Worm (Caenorhabditis elegans) whole organism, L4/young adult: Measurements from ENCODE around the gene D2045.7.

Source experiments
- W03F9.2 ChIP-seq: fragments of 150-350 bp; optimal IDR thresholded peaks from 2 replicates; lab custom pipeline; 2014; ENCODE audit warnings: missing biosample characterization, missing genetic modification characterization
- dao-5 ChIP-seq: sonication (generic microtip); optimal IDR thresholded peaks from 2 replicates; lab custom pipeline; 2016; ENCODE audit warnings: missing genotype, missing genetic modification characterization, moderate library complexity, missing compliant biosample characterization
- him-1 ChIP-seq: sonication (generic microtip); optimal IDR thresholded peaks from 2 replicates; lab custom pipeline; 2016; ENCODE audit warnings: missing genotype, missing genetic modification reagents, missing genetic modification characterization, missing compliant biosample characterization

Gene D2045.7

ce11 chrIII:10519615-10520014, 40.3 kb downstream of the D2045.7 start:
- TF ChIP-seq W03F9.2 (tag; lab: Kevin White, UChicago): no peak
- no peak for TF ChIP-seq him-1 (tag; lab: Kevin White, UChicago)
- TF ChIP-seq dao-5 (tag; lab: Kevin White, UChicago): no peak

DNA sequence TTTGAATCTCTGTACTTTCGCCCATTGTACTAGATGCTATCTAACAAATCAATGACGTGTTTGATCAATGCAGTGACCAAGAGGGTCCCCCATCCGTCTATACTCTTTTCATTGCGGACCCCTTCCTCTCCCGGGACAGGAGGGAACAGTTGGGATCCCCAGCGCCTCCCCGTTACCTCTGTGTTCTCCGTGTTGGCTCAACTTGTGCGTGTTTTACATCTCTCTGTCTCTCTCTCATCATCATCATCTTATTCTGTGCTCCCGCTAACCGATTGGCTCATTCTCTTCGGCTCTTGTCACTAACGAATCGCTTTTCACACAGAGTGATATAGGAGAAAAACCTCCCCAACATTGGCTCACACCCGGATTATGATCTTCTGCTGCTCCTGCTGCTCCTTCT, 41.2 kb downstream of the D2045.7 start, which contains the start of gene unc-49:
Gene unc-49, plus strand, starts transcription at position 240 of the 400 bp plus-strand sequence.
- no peak for TF ChIP-seq him-1 (tag; lab: Kevin White, UChicago)
- TF ChIP-seq dao-5 (tag; lab: Kevin White, UChicago): no peak
- no peak for TF ChIP-seq W03F9.2 (tag; lab: Kevin White, UChicago)

DNA sequence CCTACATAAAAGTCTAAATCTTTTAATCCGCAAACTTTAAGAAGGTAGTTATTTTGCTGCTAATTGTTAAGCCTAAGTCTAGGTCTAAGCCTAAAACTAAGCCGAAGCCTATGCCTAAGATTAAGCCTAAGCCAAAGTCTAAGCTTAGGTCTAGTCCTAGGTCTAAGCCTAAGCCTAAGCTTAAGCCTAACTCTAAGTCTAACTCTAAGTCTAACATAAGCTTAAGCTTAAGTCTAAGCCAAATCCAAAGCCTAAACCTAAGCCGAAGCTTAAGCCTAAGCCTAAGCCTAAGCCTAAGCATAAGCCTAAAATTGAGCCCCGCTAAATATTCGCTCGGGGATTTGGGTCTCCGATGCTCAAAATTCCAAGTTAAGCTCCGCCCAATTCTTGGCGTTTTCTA, 41.9 kb downstream of the D2045.7 start:
- TF ChIP-seq dao-5 (tag; lab: Kevin White, UChicago) (no peak), W03F9.2 (tag; lab: Kevin White, UChicago) (no peak), him-1 (tag; lab: Kevin White, UChicago) (no peak)

DNA sequence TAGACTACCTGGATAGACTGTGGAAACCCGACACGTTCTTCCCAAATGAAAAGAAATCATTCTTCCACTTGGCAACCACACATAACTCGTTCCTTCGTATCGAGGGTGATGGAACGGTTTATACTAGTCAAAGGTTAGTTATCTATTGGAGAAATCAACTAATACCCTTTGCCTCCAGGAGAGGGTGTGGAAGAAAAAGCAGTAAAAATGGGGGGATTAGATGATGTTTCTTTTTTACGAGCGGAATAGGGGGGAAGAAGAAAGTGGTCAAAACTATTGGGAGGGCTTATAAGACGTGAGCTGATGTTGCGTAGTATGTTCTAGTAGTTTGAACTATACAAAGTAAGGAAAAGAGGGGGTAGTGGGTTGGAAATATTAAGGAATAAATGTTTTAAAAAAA, 43.7 kb downstream of the D2045.7 start:
- TF ChIP-seq W03F9.2 (tag; lab: Kevin White, UChicago) (no peak), dao-5 (tag; lab: Kevin White, UChicago) (no peak), him-1 (tag; lab: Kevin White, UChicago) (no peak)

ce11 chrIII:10524823-10525222, 45.5 kb downstream of the D2045.7 start:
- TF ChIP-seq dao-5 (tag; lab: Kevin White, UChicago): no peak
- no peak for TF ChIP-seq W03F9.2 (tag; lab: Kevin White, UChicago)
- TF ChIP-seq him-1 (tag; lab: Kevin White, UChicago): no peak

- TF ChIP-seq W03F9.2 (tag; lab: Kevin White, UChicago) (no peak), dao-5 (tag; lab: Kevin White, UChicago) (no peak), him-1 (tag; lab: Kevin White, UChicago) (no peak)
Measured at ce11 chrIII:10525927-10526326, 46.6 kb downstream of the D2045.7 start.

ce11 chrIII:10527446-10527845, 48.2 kb downstream of the D2045.7 start:
- no peak for TF ChIP-seq him-1 (tag; lab: Kevin White, UChicago)
- TF ChIP-seq W03F9.2 (tag; lab: Kevin White, UChicago): no peak
- no peak for TF ChIP-seq dao-5 (tag; lab: Kevin White, UChicago)
